Fruit fly (Drosophila melanogaster) whole organism, embryonic: ENCODE results near the gene CG10602.

Experiments
- B-H2 ChIP-seq: fragments of 200-800 bp; sonication (Bioruptor generic); optimal IDR thresholded peaks from 2 replicates; lab custom pipeline; 2018; ENCODE audit warnings: missing biosample characterization, mild to moderate bottlenecking, missing genetic modification characterization
- Bgb ChIP-seq: fragments of 200-800 bp; sonication (Bioruptor generic); IDR thresholded peaks from 2 replicates; pipeline ENCODE4 v1.3.6; 2022; ENCODE audit warnings: missing biosample characterization, missing genetic modification characterization; ENCODE audit not compliant: partially characterized antibody
- CG10959 ChIP-seq: fragments of 200-800 bp; sonication (Bioruptor generic); IDR thresholded peaks from 2 replicates; pipeline ENCODE4 v1.3.6; 2022; ENCODE audit warnings: missing biosample characterization, missing genetic modification characterization
- CG11093 ChIP-seq: fragments of 200-800 bp; sonication (Bioruptor generic); IDR thresholded peaks from 3 replicates; pipeline ENCODE4 v1.3.6; 2022; ENCODE audit warnings: missing biosample characterization, missing genetic modification characterization
- CG13123 ChIP-seq: fragments of 200-800 bp; sonication (Bioruptor generic); optimal IDR thresholded peaks from 2 replicates; lab custom pipeline; 2016; ENCODE audit warnings: missing biosample characterization, missing genetic modification characterization
- CG14710 ChIP-seq: fragments of 200-800 bp; sonication (Bioruptor generic); optimal IDR thresholded peaks from 3 replicates; lab custom pipeline; 2019; ENCODE audit warnings: missing biosample characterization, mild to moderate bottlenecking, missing genetic modification characterization, moderate library complexity
- CG2712 ChIP-seq: fragments of 200-800 bp; optimal IDR thresholded peaks from 3 replicates; lab custom pipeline; 2019; ENCODE audit warnings: missing biosample characterization, mild to moderate bottlenecking, missing genetic modification characterization, moderate library complexity
- CG30020 ChIP-seq: fragments of 200-800 bp; optimal IDR thresholded peaks from 2 replicates; lab custom pipeline; 2019; ENCODE audit warnings: missing biosample characterization, mild to moderate bottlenecking, missing genetic modification characterization, moderate library complexity
- CG3847 ChIP-seq: fragments of 200-800 bp; sonication (Bioruptor generic); IDR thresholded peaks from 2 replicates; pipeline ENCODE4 v1.3.6; 2022; ENCODE audit warnings: missing biosample characterization, missing genetic modification characterization
- CG42726 ChIP-seq: fragments of 200-800 bp; sonication (Bioruptor generic); IDR thresholded peaks from 2 replicates; pipeline ENCODE4 v1.3.6; 2022; ENCODE audit warnings: missing biosample characterization, missing genetic modification characterization; ENCODE audit not compliant: partially characterized antibody
- CG4282 ChIP-seq: fragments of 200-800 bp; sonication (Bioruptor generic); optimal IDR thresholded peaks from 2 replicates; lab custom pipeline; 2016; ENCODE audit warnings: missing biosample characterization, missing genetic modification characterization
- CG4404 ChIP-seq: fragments of 200-800 bp; sonication (Bioruptor generic); IDR thresholded peaks from 2 replicates; pipeline ENCODE4 v1.3.6; 2022; ENCODE audit warnings: missing biosample characterization, missing genetic modification characterization
- CG9876 ChIP-seq: fragments of 200-800 bp; sonication (Bioruptor generic); optimal IDR thresholded peaks from 2 replicates; lab custom pipeline; 2016; ENCODE audit warnings: missing biosample characterization, missing genetic modification characterization
- Dfd ChIP-seq, 2 experiments: fragments of >200 bp; optimal IDR thresholded peaks; 2 replicates each; lab custom pipeline; 2017; ENCODE audit warnings: missing biosample characterization in 2 of 2, missing genetic modification characterization in 2 of 2
- Dp ChIP-seq: fragments of 200-800 bp; sonication (Bioruptor generic); optimal IDR thresholded peaks from 2 replicates; lab custom pipeline; 2018; ENCODE audit warnings: missing biosample characterization, mild to moderate bottlenecking, missing genetic modification characterization, moderate library complexity
- ERR ChIP-seq: fragments of 200-800 bp; sonication (Bioruptor generic); optimal IDR thresholded peaks from 2 replicates; lab custom pipeline; 2016; ENCODE audit warnings: missing biosample characterization, missing genetic modification characterization
- Gsc ChIP-seq: fragments of 200-800 bp; sonication (Bioruptor generic); IDR thresholded peaks from 2 replicates; pipeline ENCODE4 v1.3.6; 2022; ENCODE audit warnings: missing biosample characterization, missing genetic modification characterization
- Gug ChIP-seq: fragments of 200-800 bp; sonication (Bioruptor generic); IDR thresholded peaks from 4 replicates; pipeline ENCODE4 v1.3.6; 2022; ENCODE audit warnings: missing biosample characterization, missing genetic modification characterization
- HHEX ChIP-seq: fragments of 200-800 bp; sonication (Bioruptor generic); optimal IDR thresholded peaks from 3 replicates; lab custom pipeline; 2017; ENCODE audit warnings: missing biosample characterization, mild to moderate bottlenecking, missing genetic modification characterization, missing genetic modification reagents
- Hr78 ChIP-seq, 2 experiments: fragments of 200-800 bp in 1 of 2; fragments of >200 bp in 1 of 2; sonication (Bioruptor generic) in 1 of 2; optimal IDR thresholded peaks; 2 replicates each; lab custom pipeline; 2017 to 2019; ENCODE audit warnings: missing biosample characterization in 2 of 2, missing genetic modification characterization in 2 of 2, mild to moderate bottlenecking in 1 of 2, moderate library complexity in 1 of 2
- Kr ChIP-seq: fragments of 200-800 bp; sonication (Bioruptor generic); optimal IDR thresholded peaks from 2 replicates; lab custom pipeline; 2017; ENCODE audit warnings: missing biosample characterization, mild to moderate bottlenecking, missing genetic modification characterization
- Mad ChIP-seq: fragments of 200-800 bp; sonication (Bioruptor generic); optimal IDR thresholded peaks from 2 replicates; lab custom pipeline; 2016; ENCODE audit warnings: missing biosample characterization, missing genetic modification characterization
- Mes4 ChIP-seq: fragments of 200-800 bp; sonication (Bioruptor generic); optimal IDR thresholded peaks from 2 replicates; lab custom pipeline; 2016; ENCODE audit warnings: missing biosample characterization, missing genetic modification characterization
- Mrtf ChIP-seq: fragments of 200-800 bp; sonication (Bioruptor generic); IDR thresholded peaks from 3 replicates; pipeline ENCODE4 v1.3.6; 2022; ENCODE audit warnings: missing biosample characterization, missing genetic modification characterization
- NFAT ChIP-seq: fragments of 200-800 bp; sonication (Bioruptor generic); IDR thresholded peaks from 2 replicates; pipeline ENCODE4 v1.3.6; 2022; ENCODE audit warnings: missing biosample characterization, missing genetic modification characterization
- Nf-YB ChIP-seq: fragments of 200-800 bp; sonication (Bioruptor generic); optimal IDR thresholded peaks from 3 replicates; lab custom pipeline; 2019; ENCODE audit warnings: missing biosample characterization, mild to moderate bottlenecking, missing genetic modification characterization, moderate library complexity
- Nf-YC ChIP-seq: fragments of 200-800 bp; optimal IDR thresholded peaks from 3 replicates; lab custom pipeline; 2019; ENCODE audit warnings: missing biosample characterization, mild to moderate bottlenecking, missing genetic modification characterization, moderate library complexity
- Oli ChIP-seq: fragments of 200-800 bp; sonication (Bioruptor generic); optimal IDR thresholded peaks from 2 replicates; lab custom pipeline; 2018; ENCODE audit warnings: missing biosample characterization, mild to moderate bottlenecking, missing genetic modification characterization, moderate library complexity
- Optix ChIP-seq: fragments of 200-800 bp; sonication (Bioruptor generic); IDR thresholded peaks from 3 replicates; pipeline ENCODE4 v1.3.6; 2022; ENCODE audit warnings: missing biosample characterization, missing genetic modification characterization
- Rfx ChIP-seq: fragments of 200-800 bp; sonication (Bioruptor generic); IDR thresholded peaks from 2 replicates; pipeline ENCODE4 v1.3.6; 2022; ENCODE audit warnings: missing biosample characterization, missing genetic modification characterization
- Sox102F ChIP-seq: fragments of 200-800 bp; sonication (Bioruptor generic); optimal IDR thresholded peaks from 2 replicates; lab custom pipeline; 2018; ENCODE audit warnings: missing biosample characterization, mild to moderate bottlenecking, missing genetic modification characterization, moderate library complexity
- ash1 ChIP-seq: fragments of 200-800 bp; sonication (Bioruptor generic); optimal IDR thresholded peaks from 2 replicates; lab custom pipeline; 2018; ENCODE audit warnings: missing biosample characterization, mild to moderate bottlenecking, missing genetic modification characterization
- chif ChIP-seq, 2 experiments: fragments of 200-800 bp; sonication (Bioruptor generic); optimal IDR thresholded peaks; 3 replicates each; lab custom pipeline; 2016; ENCODE audit warnings: missing biosample characterization in 2 of 2, missing genetic modification characterization in 2 of 2
- chinmo ChIP-seq: fragments of 200-800 bp; sonication (Bioruptor generic); IDR thresholded peaks from 4 replicates; pipeline ENCODE4 v1.3.6; 2022; ENCODE audit warnings: missing biosample characterization, missing genetic modification characterization; ENCODE audit not compliant: partially characterized antibody
- da ChIP-seq: fragments of 200-800 bp; sonication (Bioruptor generic); optimal IDR thresholded peaks from 2 replicates; lab custom pipeline; 2016; ENCODE audit warnings: missing biosample characterization, missing genetic modification characterization
- dpn ChIP-seq, 2 experiments: fragments of 200-800 bp; sonication (Bioruptor generic); optimal IDR thresholded peaks; 3 replicates each; lab custom pipeline; 2016; ENCODE audit warnings: missing biosample characterization in 2 of 2, missing genetic modification characterization in 2 of 2
- en ChIP-seq: fragments of 200-800 bp; sonication (Bioruptor generic); optimal IDR thresholded peaks from 2 replicates; lab custom pipeline; 2016; ENCODE audit warnings: missing biosample characterization, missing genetic modification characterization
- pho ChIP-seq: fragments of 200-800 bp; sonication (Bioruptor generic); optimal IDR thresholded peaks from 2 replicates; lab custom pipeline; 2016; ENCODE audit warnings: missing biosample characterization, missing genetic modification characterization
- pita ChIP-seq: fragments of 200-800 bp; sonication (Bioruptor generic); optimal IDR thresholded peaks from 2 replicates; lab custom pipeline; 2017; ENCODE audit warnings: missing biosample characterization, mild to moderate bottlenecking, missing genetic modification characterization
- prd ChIP-seq, 3 experiments: fragments of >200 bp in 2 of 3; fragments of 200-800 bp in 1 of 3; sonication (Bioruptor generic) in 1 of 3; optimal IDR thresholded peaks in 2 of 3; IDR thresholded peaks in 1 of 3; 2 replicates in 2 of 3; 3 replicates in 1 of 3; pipeline versions ENCODE4 v1.3.6 to Lab custom; 2017 to 2022; ENCODE audit warnings: missing biosample characterization in 1 of 3, missing genetic modification characterization in 1 of 3
- row ChIP-seq: fragments of 200-800 bp; sonication (Bioruptor generic); IDR thresholded peaks from 3 replicates; pipeline ENCODE4 v1.3.6; 2022; ENCODE audit warnings: missing biosample characterization, missing genetic modification characterization
- salm ChIP-seq: fragments of 200-800 bp; sonication (Bioruptor generic); optimal IDR thresholded peaks from 2 replicates; lab custom pipeline; 2018; ENCODE audit warnings: missing biosample characterization, mild to moderate bottlenecking, missing genetic modification characterization
- sd ChIP-seq: fragments of 200-800 bp; sonication (Bioruptor generic); optimal IDR thresholded peaks from 3 replicates; lab custom pipeline; 2018; ENCODE audit warnings: missing biosample characterization, mild to moderate bottlenecking, missing genetic modification characterization, moderate library complexity
- shn ChIP-seq: fragments of 200-800 bp; sonication (Bioruptor generic); optimal IDR thresholded peaks from 3 replicates; lab custom pipeline; 2016; ENCODE audit warnings: missing biosample characterization, missing genetic modification characterization
- sima ChIP-seq: fragments of 200-800 bp; sonication (Bioruptor generic); optimal IDR thresholded peaks from 2 replicates; lab custom pipeline; 2016; ENCODE audit warnings: missing biosample characterization, missing genetic modification characterization
- slp2 ChIP-seq: fragments of 200-800 bp; sonication (Bioruptor generic); optimal IDR thresholded peaks from 2 replicates; lab custom pipeline; 2016; ENCODE audit warnings: missing biosample characterization, missing genetic modification characterization
- usp ChIP-seq: fragments of >200 bp; optimal IDR thresholded peaks from 2 replicates; lab custom pipeline; 2017; ENCODE audit warnings: missing biosample characterization, missing genetic modification characterization
- vvl ChIP-seq: fragments of 200-800 bp; sonication (Bioruptor generic); IDR thresholded peaks from 2 replicates; pipeline ENCODE4 v1.3.6; 2022; ENCODE audit warnings: missing biosample characterization, missing genetic modification characterization

The CG10602 gene

dm6 chr2L:18858661-18859532 lies at the start of gene CG10602, which contains the start of gene mRpL13 (continued):
- TF ChIP-seq Hr78 (GFP tag; optimal IDR thresholded peaks at IDR 0.05; lab: Kevin White, UChicago) (peak in 1 of 2 experiments; percentile 25), da (GFP tag; lab: Kevin White, UChicago) (no peak), CG2712 (tag; lab: Kevin White, UChicago) (peak; percentile 63), dpn (GFP tag; optimal IDR thresholded peaks at IDR 0.05; lab: Kevin White, UChicago) (peak; percentile 17 to 39), Nf-YB (GFP tag; lab: Kevin White, UChicago) (no peak), CG14710 (tag; lab: Kevin White, UChicago) (peak; percentile 68), ash1 (no peak), salm (tag; lab: Kevin White, UChicago) (no peak), CG4282 (peak; percentile 11), CG4404 (no peak), CG3847 (peak; percentile 46), slp2 (no peak), Rfx (GFP tag; lab: Robert Waterston, UW) (peak; percentile 37; the same call in 1 of the 2 replicates), Dp (GFP tag; lab: Kevin White, UChicago) (peak; percentile 66), CG9876 (GFP tag; lab: Kevin White, UChicago) (peak; percentile 37), sd (tag; lab: Kevin White, UChicago) (peak; percentile 66), ERR (peak; percentile 17), CG13123 (GFP tag; lab: Kevin White, UChicago) (peak; percentile 5), Nf-YC (tag; lab: Kevin White, UChicago) (peak; percentile 45), CG10959 (no peak), CG42726 (GFP tag; lab: Robert Waterston, UW) (peak; percentile 73; the same call in 1 of the 2 replicates), row (GFP tag; lab: Robert Waterston, UW) (peak; percentile 36; the same call in 1 of the 3 replicates), vvl (GFP tag; lab: Robert Waterston, UW) (peak; percentile 49), Mrtf (GFP tag; lab: Robert Waterston, UW) (no peak), B-H2 (GFP tag; lab: Kevin White, UChicago) (peak; percentile 9), Sox102F (GFP tag; lab: Kevin White, UChicago) (no peak), Optix (GFP tag; lab: Robert Waterston, UW) (no peak), Gsc (GFP tag; lab: Robert Waterston, UW) (no peak), Dfd (GFP tag; optimal IDR thresholded peaks at IDR 0.05; lab: Kevin White, UChicago) (peak in 1 of 2 experiments; percentile 94), sima (GFP tag; lab: Kevin White, UChicago) (no peak), Mad (GFP tag; lab: Kevin White, UChicago) (peak; percentile 51), pita (GFP tag; lab: Kevin White, UChicago) (peak; percentile 97), en (GFP tag; lab: Kevin White, UChicago) (no peak), Mes4 (no peak), usp (no peak), chif (GFP tag; optimal IDR thresholded peaks at IDR 0.05; lab: Kevin White, UChicago) (peak in 1 of 2 experiments; percentile 51), prd (optimal IDR thresholded peaks at IDR 0.05; lab: Kevin White, UChicago) (no peak), prd (GFP tag; IDR thresholded peaks at IDR 0.05; lab: Robert Waterston, UW) (no peak), shn (GFP tag; lab: Kevin White, UChicago) (peak; percentile 0), HHEX (GFP tag; lab: Kevin White, UChicago) (no peak), CG30020 (tag; lab: Kevin White, UChicago) (no peak), Bgb (GFP tag; lab: Robert Waterston, UW) (peak; percentile 39; the same call in 1 of the 2 replicates), Gug (GFP tag; lab: Robert Waterston, UW) (peak; percentile 9; the same call in 1 of the 4 replicates), chinmo (GFP tag; lab: Robert Waterston, UW) (peak; percentile 75; the same call in 1 of the 4 replicates), CG11093 (GFP tag; lab: Robert Waterston, UW) (no peak), NFAT (GFP tag; lab: Robert Waterston, UW) (no peak), pho (GFP tag; lab: Kevin White, UChicago) (peak; percentile 21), Oli (tag; lab: Kevin White, UChicago) (no peak), Kr (GFP tag; lab: Kevin White, UChicago) (no peak)
